Fruit fly (Drosophila melanogaster): Measurements from ENCODE around the gene CG4546.
A peak's percentile ranks its signal among the peaks of the same experiment; 100 is the strongest.

Gene CG4546

DNA sequence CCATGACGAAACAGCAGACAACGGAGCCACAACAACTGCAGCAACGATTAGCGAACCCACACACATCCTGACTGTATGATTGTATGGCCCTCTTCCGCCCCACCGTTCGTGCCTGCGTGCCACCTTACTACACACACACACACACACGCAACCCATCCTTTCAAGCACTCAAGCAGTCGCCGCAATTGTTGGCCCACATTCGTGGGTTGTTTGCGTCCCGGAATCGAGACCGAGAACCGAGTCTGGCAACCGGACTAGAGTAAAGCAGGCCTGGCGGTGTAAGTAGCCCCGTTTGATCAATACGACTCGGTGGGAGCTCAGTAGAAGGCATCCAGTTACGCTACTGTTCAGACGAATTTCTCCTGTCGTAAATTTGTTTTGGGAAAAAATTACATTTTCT lies at the start of gene CG4546:
CG4546 (plus strand) TSS at position 301 of the 400 bp plus-strand sequence.
- TF ChIP-seq CG17801 (GFP tag; optimal IDR thresholded peaks at IDR 0.05; ENCODE audit: partially characterized antibody): no peak

DNA sequence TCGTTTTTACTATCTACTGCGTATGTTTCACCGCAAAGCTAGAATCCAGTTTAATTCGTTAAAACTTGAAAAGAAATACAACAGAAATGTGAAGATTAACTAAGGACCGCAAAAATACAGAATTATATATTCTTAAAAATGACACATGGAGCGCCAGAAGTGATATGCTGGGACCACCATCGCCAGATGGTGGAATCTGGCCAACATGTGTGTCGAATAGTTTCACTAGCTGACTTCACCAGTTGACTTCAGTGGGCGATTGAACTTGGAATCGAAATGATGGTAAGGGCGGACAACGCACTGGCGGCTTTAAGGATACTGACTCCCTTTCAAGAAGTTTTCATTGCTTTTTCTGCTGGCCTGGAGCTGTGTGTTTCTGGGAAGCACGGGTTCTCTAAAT lies 44.3 kb upstream of the CG4546 start, which contains the start of gene CG9593:
CG9593 (plus strand) TSS at position 270 of the 400 bp plus-strand sequence.
- no peak for TF ChIP-seq CG17801 (GFP tag; optimal IDR thresholded peaks at IDR 0.05; ENCODE audit: partially characterized antibody)

DNA sequence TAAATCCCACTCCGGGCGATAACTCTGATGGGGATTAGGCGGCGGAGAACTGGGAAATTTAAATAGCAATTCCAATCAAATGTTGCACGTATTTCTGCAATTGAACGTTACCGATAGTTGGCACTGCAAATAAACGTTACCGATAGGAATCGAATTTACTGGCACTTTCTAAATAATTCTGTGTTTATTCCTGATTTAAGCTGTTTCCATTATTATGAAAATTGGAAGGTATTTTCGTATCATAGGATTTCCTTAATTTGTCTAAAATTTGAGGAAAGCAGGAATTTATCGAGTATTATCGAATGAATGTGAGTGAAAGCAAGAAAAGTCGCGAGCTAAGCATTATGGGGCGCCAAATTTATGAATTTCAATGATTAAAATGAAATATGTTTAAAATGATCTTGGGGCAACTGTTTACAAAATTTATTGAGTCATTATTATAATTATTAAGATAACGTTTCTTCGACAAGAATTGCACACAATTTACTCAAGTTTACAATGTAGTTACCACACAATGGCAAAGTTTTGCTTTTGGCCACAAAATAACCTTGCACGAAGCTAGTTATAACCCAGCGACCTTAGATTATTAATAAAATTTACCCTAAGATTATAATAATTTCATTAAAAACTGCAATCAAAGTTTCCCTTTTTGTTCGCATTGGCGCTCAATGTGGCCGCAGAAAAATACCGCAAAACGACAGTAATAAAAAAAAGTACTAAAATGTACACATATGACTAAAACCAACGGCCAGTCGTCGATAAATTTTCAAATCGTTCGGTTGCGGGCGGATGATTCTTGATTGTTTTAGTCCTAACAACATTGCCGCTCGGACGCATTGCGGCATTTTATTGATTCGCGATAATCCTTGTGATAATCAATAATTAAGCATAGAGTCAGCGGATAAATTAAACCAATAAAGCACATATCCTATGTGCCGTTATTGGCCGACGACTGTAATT lies 42.6 kb upstream of the CG4546 start, which contains the start of gene alpha-Man-IIb:
alpha-Man-IIb (plus strand) TSS at position 747 of the 960 bp plus-strand sequence.
- peak; percentile 49 for TF ChIP-seq CG17801 (GFP tag; optimal IDR thresholded peaks at IDR 0.05; ENCODE audit: partially characterized antibody)

DNA sequence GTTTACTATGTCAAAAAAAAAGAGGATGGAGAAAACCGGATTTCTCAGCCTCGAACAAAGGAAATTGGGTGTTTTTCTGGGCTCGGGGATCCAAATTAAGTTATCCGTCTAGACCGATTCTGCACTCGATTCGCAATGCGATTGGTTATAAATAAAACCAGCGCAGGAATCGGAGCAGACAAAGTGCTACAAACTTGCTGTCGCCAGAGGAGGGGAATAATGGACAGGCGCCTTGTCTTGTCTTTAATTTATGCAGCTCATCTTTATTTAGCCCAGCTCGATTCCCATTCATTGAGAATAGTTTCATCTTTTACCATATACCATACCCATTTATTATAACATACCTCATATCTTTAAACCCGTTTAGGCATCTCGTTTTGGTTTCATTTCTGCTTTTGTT lies 41.7 kb upstream of the CG4546 start:
- no peak for TF ChIP-seq CG17801 (GFP tag; optimal IDR thresholded peaks at IDR 0.05; ENCODE audit: partially characterized antibody)

DNA sequence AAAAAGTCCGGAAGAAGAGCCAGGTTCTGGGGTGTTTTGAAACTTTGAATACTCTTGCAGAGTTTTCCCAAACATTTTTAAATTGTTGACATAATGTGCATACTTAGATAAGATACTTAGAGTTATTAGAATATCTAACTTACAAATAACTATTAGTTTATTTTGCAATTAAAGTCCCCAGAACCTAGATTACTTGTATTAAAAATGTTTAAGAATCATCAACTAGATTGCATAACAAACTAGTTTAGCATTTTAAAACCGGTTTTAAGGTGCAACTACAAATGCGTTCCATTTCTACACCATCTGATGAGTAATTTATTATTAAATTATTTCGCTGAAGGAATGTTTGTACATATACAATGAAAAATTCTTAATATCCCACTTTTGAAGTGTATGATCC lies 40.0 kb upstream of the CG4546 start:
- no peak for TF ChIP-seq CG17801 (GFP tag; optimal IDR thresholded peaks at IDR 0.05; ENCODE audit: partially characterized antibody)

DNA sequence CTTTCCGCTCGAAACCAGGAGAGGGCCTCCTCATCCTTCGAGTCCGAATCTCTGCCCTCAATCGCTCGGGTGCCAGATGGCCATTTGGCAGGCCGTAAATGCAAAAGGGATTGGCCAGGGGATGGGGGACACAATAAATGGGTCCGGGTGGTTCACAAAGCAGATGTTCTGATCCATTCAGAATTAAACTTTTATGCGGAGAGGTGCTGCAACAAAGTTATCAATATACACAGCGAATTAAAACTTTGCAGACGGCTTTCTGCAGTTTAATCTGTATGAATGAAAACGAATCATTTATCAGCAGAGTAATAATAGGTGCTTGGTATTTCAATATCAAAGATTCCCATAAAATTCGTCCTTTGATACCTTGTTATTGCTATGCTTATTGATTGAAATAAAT lies 39.0 kb upstream of the CG4546 start:
- no peak for TF ChIP-seq CG17801 (GFP tag; optimal IDR thresholded peaks at IDR 0.05; ENCODE audit: partially characterized antibody)

DNA sequence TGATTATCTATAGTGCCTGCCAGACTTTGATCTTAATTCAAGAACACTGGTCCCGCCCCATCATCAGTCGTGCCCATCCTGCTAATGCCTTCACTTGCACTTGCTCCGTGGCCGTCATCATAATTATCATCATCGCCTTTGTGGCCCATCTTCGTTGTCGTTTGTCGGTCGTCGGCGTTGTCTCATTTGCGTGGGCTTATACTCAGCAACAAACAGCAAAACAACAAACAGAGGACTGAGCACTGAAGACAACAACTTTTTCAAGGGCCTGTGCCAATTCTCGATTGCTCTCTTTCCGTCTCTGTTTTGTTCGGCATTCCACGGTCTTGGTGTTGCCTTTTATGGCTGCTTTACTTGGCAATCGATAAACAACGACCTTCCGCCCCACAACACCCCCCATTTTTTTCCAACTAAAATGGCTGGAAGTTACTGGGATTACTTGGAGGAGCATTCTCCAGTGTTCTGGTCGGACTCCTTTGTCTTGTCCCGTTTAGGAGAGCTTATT lies 38.4 kb upstream of the CG4546 start:
- no peak for TF ChIP-seq CG17801 (GFP tag; optimal IDR thresholded peaks at IDR 0.05; ENCODE audit: partially characterized antibody)

DNA sequence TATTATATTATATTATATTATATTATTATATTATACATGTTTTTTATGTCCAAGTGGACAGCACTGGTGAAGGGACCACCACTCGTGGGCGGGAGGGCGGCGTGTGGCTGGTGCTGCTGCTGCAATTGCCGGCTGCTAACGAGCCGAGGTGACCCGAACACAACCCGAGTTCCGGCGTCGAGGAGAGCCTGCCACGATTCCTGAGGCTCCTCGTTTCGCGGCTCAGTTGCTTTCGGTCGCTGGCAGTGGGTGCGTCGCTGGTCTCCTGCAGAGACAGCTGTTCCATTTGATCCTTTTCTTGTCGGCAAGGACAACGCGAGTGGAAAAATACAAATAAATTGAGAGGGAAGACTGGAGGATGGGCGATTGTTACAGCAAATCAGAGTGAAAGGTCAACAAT lies 36.0 kb upstream of the CG4546 start:
- TF ChIP-seq CG17801 (GFP tag; optimal IDR thresholded peaks at IDR 0.05; ENCODE audit: partially characterized antibody): no peak

DNA sequence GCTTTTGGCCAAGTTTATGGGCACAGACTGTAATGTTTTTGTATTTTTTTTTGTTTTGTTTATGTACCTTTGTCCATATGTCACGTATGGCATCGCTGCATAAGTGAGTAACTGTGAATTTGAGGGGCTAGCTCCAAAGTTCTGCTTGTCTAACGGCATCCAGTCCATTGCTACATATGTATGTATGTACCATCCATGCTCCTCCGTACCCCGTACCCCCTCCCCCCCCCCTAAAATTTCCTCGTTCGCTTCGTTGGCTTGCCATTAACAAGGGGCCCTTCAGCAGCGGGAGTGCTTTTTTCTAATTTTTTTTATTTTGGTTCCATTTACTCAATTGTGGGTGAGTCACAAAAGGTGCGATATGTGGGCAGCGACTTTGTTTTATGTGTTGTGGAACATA lies 32.2 kb upstream of the CG4546 start:
- no peak for TF ChIP-seq CG17801 (GFP tag; optimal IDR thresholded peaks at IDR 0.05; ENCODE audit: partially characterized antibody)

DNA sequence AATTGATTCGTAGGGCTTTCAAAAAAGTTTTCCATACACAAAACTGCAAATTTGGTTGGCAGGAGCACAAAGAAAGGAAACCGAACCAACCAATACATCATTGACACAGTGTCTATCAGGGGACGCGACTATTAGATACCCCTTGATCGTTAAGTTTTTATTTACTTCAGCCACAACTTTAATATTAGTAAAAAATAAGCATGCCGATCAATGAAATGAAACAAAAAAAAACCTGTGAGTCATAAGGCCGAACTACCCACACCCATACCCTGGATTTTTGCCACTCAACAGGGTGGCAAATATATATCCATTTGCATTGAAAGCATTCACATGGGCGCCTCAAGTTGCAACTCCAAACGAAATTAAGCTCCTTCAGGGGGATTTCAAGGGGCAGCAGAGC lies 30.1 kb upstream of the CG4546 start:
- TF ChIP-seq CG17801 (GFP tag; optimal IDR thresholded peaks at IDR 0.05; ENCODE audit: partially characterized antibody): no peak

DNA sequence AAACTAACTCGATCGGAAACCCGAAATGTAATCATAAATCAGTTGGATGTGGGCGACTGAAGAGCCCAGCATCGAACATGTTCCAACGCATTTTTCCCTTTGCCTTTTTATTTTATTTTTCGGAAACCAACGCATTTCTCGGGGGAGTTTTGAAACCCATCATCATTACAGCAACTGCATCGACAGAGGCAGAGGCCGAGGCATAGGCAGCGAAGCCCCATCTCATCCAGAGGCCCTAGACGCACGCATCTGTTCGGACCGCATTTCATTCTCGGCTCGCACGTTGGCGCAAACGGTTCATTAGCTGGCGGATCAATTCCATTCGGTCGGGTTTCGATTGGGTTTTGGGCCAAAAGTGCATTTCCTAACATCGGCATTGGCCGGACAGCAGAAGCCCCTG lies 20.8 kb upstream of the CG4546 start, which contains the start of gene CG4576:
CG4576 (plus strand) TSS at position 227 of the 400 bp plus-strand sequence.
- TF ChIP-seq CG17801 (GFP tag; optimal IDR thresholded peaks at IDR 0.05; ENCODE audit: partially characterized antibody): no peak

DNA sequence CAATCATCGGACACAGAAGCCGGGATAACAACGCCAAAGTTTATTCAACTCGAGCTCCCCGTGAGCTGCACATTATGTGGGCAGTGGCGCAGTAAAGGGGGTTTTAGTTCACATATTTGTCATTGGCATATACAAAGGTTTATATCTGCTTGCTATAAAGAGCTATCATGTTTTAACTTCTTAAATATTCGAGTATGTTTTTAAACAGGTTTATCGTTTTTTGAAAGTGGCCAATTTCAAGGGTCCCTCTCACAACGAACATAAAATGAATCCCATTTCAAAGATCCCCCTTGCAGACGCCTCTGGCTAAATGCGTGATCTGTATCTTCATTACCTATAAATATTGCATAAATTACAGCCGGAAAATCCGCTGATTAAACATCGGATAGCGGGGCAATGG lies 18.8 kb upstream of the CG4546 start:
- TF ChIP-seq CG17801 (GFP tag; optimal IDR thresholded peaks at IDR 0.05; ENCODE audit: partially characterized antibody): no peak

DNA sequence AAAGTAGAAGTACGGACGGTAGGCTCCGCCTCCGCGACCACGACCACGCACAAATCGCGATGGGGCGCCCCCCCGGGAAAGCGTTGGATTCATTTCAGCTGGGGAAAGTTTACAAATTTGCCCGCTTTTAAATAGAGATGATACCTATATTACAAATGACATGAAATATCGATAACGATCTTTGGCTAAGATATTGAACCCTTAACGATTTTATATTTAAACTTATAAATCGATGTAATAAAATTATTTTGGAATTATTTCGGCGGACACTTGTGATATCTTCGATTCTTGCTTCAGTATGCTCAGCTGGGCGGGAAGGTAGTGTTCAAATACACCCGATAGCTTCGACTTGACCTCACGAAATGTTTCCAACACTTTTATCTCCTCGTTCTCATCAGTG lies 13.8 kb upstream of the CG4546 start, which contains the start of gene rec:
rec (minus strand) TSS at position 108 of the 400 bp plus-strand sequence.
- TF ChIP-seq CG17801 (GFP tag; optimal IDR thresholded peaks at IDR 0.05; ENCODE audit: partially characterized antibody): no peak

DNA sequence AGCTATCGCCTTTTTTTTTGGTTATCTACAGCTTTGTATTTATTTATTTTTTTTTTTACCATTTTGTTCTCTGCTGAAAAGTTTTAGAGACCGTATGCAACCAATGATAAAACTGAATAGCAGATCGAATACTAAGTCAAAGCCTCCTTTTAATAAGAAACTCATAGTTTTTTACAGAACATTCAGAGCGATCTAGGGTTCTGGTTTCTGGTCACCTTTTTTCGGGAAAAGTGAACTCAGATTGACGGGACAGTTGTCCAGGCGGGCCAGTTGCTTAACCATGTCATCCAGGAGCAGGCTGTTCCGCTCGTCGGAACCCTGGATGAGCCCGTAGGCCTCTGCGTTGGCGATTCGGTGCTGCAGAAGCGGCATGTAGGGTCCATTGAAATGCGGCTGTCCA lies 13.0 kb upstream of the CG4546 start, which contains the start of gene CG43318:
CG43318 (minus strand) TSS at position 101 of the 400 bp plus-strand sequence.
- TF ChIP-seq CG17801 (GFP tag; optimal IDR thresholded peaks at IDR 0.05; ENCODE audit: partially characterized antibody): no peak

DNA sequence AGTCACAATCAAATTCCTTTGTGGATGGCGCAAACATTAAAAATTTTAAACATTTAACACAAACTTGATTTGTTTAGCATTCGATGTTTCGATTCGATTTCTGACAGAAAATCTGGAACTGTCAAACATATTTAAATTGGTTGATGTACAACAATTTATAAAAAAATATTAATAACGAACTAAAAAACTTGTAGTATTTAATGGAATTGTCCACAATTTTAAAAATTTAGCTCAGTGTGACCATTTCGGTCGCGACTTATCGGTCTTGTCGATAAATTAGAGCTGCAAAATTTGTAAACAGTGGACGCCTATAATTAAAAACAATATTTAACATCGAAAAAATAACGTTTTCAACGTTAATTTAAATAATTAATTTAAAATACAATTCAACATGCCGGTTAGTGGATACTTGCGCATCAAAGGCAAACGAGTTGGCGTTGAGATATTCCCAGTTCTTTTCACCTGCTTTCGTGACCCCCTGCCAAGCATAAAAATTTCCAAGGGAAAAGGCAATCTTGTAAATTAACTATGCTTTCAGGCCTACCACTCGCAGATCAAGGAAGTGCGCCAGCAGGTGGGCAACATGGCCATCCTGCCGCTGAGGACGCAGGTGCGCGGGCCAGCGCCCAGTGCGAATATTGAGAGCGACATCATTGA lies 11.8 kb upstream of the CG4546 start, which contains the start of the genes CG43317 and Arpc3A:
CG43317 (minus strand) TSS at position 51 of the 657 bp plus-strand sequence.
Arpc3A (plus strand) TSS at position 274 of the 657 bp plus-strand sequence.
- TF ChIP-seq CG17801 (GFP tag; optimal IDR thresholded peaks at IDR 0.05; ENCODE audit: partially characterized antibody): no peak

Measured in ovary, adult (tissue).